Worm (Caenorhabditis elegans): ENCODE data around the gene Y75B8A.32.

ce11 chrIII:12358461-12358860 is at the start of gene Y75B8A.32:
- no peak for TF ChIP-seq hmg-1.2 (GFP tag; IDR thresholded peaks at IDR 0.05)
- TF ChIP-seq zfh-2 (GFP tag; conservative IDR thresholded peaks at IDR 0.05) = no peak
- no peak for TF ChIP-seq fkh-3 (tag; optimal IDR thresholded peaks at IDR 0.05)
- no peak for TF ChIP-seq egl-44 (GFP tag; IDR thresholded peaks at IDR 0.05)
